Worm (Caenorhabditis elegans) whole organism, late embryonic: ENCODE measurements around the gene F34H10.4.

Source experiments
- C08G9.2 ChIP-seq: sonication (generic microtip); optimal IDR thresholded peaks from 2 replicates; lab custom pipeline; 2016; ENCODE audit warnings: mild to moderate bottlenecking, missing genetic modification characterization, moderate library complexity, missing compliant biosample characterization
- C38D4.7 ChIP-seq: fragments of 200-800 bp; sonication (Bioruptor generic); optimal IDR thresholded peaks from 2 replicates; lab custom pipeline; 2018; ENCODE audit warnings: mild to moderate bottlenecking, missing genetic modification characterization, moderate library complexity, missing compliant biosample characterization
- F13H6.1 ChIP-seq: sonication (generic microtip); optimal IDR thresholded peaks from 2 replicates; lab custom pipeline; 2016; ENCODE audit warnings: missing genetic modification characterization, missing compliant biosample characterization
- T23F11.4 ChIP-seq: fragments of 200-800 bp; sonication (Bioruptor generic); optimal IDR thresholded peaks from 2 replicates; lab custom pipeline; 2018; ENCODE audit warnings: mild to moderate bottlenecking, missing genetic modification characterization, missing compliant biosample characterization
- ama-1 ChIP-seq: fragments of 150-350 bp; optimal IDR thresholded peaks from 2 replicates; lab custom pipeline; 2014
- ceh-14 ChIP-seq: sonication (generic microtip); optimal IDR thresholded peaks from 2 replicates; lab custom pipeline; 2016; ENCODE audit warnings: missing genotype, missing genetic modification characterization, missing compliant biosample characterization
- ceh-19 ChIP-seq: fragments of 200-800 bp; sonication (Bioruptor generic); optimal IDR thresholded peaks from 2 replicates; lab custom pipeline; 2018; ENCODE audit warnings: mild to moderate bottlenecking, missing genetic modification characterization, missing compliant biosample characterization
- ceh-22 ChIP-seq: sonication (generic microtip); optimal IDR thresholded peaks from 2 replicates; lab custom pipeline; 2017; ENCODE audit warnings: missing biosample characterization, missing genetic modification characterization
- ceh-24 ChIP-seq: sonication (generic microtip); optimal IDR thresholded peaks from 2 replicates; lab custom pipeline; 2016; ENCODE audit warnings: mild to moderate bottlenecking, missing genetic modification characterization, missing compliant biosample characterization
- ceh-30 ChIP-seq: fragments of 150-350 bp; optimal IDR thresholded peaks from 2 replicates; lab custom pipeline; 2014; ENCODE audit warnings: missing biosample characterization, missing genetic modification characterization
- ceh-34 ChIP-seq: sonication (generic microtip); optimal IDR thresholded peaks from 2 replicates; lab custom pipeline; 2016; ENCODE audit warnings: mild to moderate bottlenecking, missing genetic modification characterization, missing compliant biosample characterization
- ceh-45 ChIP-seq: fragments of 200-800 bp; sonication (Bioruptor generic); IDR thresholded peaks from 2 replicates; pipeline ENCODE4 v1.3.6; 2022; ENCODE audit warnings: missing genetic modification reagents, missing genetic modification characterization, missing compliant biosample characterization
- che-1 ChIP-seq: sonication (generic microtip); optimal IDR thresholded peaks from 2 replicates; lab custom pipeline; 2016; ENCODE audit warnings: mild to moderate bottlenecking, missing genetic modification characterization, missing compliant biosample characterization
- dmd-4 ChIP-seq: sonication (generic microtip); optimal IDR thresholded peaks from 2 replicates; lab custom pipeline; 2016; ENCODE audit warnings: borderline replicate concordance, missing genetic modification characterization, missing compliant biosample characterization
- ets-4 ChIP-seq: sonication (generic microtip); optimal IDR thresholded peaks from 2 replicates; lab custom pipeline; 2016; ENCODE audit warnings: missing genetic modification characterization, missing compliant biosample characterization
- fkh-10 ChIP-seq: fragments of 150-350 bp; optimal IDR thresholded peaks from 2 replicates; lab custom pipeline; 2014; ENCODE audit warnings: missing biosample characterization, missing genetic modification reagents, missing genetic modification characterization
- gmeb-2 ChIP-seq: sonication (generic microtip); optimal IDR thresholded peaks from 2 replicates; lab custom pipeline; 2016; ENCODE audit warnings: missing genetic modification characterization, inconsistent platforms, missing compliant biosample characterization
- hlh-15 ChIP-seq: sonication (generic microtip); optimal IDR thresholded peaks from 2 replicates; lab custom pipeline; 2016; ENCODE audit warnings: missing genetic modification characterization, missing compliant biosample characterization
- hlh-30 ChIP-seq: sonication (generic microtip); optimal IDR thresholded peaks from 2 replicates; lab custom pipeline; 2017; ENCODE audit warnings: antibody characterized with exemption, missing genetic modification characterization, missing compliant biosample characterization; ENCODE audit not compliant: insufficient read depth
- hlh-6 ChIP-seq: sonication (generic microtip); optimal IDR thresholded peaks from 2 replicates; lab custom pipeline; 2016; ENCODE audit warnings: missing genotype, missing genetic modification characterization, missing compliant biosample characterization
- hlh-8 ChIP-seq: sonication (generic microtip); optimal IDR thresholded peaks from 2 replicates; lab custom pipeline; 2016; ENCODE audit warnings: missing genotype, missing genetic modification characterization, missing compliant biosample characterization
- lim-6 ChIP-seq: sonication (generic microtip); optimal IDR thresholded peaks from 2 replicates; lab custom pipeline; 2016; ENCODE audit warnings: missing genetic modification characterization, missing compliant biosample characterization
- madf-2 ChIP-seq: sonication (generic microtip); optimal IDR thresholded peaks from 2 replicates; lab custom pipeline; 2017; ENCODE audit warnings: missing genetic modification characterization, missing compliant biosample characterization
- nhr-11 ChIP-seq: fragments of 150-350 bp; optimal IDR thresholded peaks from 2 replicates; lab custom pipeline; 2014; ENCODE audit warnings: missing biosample characterization, missing genetic modification characterization
- nhr-232 ChIP-seq: sonication (generic microtip); optimal IDR thresholded peaks from 2 replicates; lab custom pipeline; 2016; ENCODE audit warnings: missing genetic modification characterization, missing compliant biosample characterization
- odd-2 ChIP-seq: sonication (generic microtip); optimal IDR thresholded peaks from 2 replicates; lab custom pipeline; 2017; ENCODE audit warnings: antibody characterized with exemption, mild to moderate bottlenecking, missing genetic modification characterization, missing compliant biosample characterization
- pag-3 ChIP-seq: sonication (generic microtip); optimal IDR thresholded peaks from 2 replicates; lab custom pipeline; 2016; ENCODE audit warnings: missing compliant biosample characterization, missing genetic modification characterization, borderline replicate concordance
- pat-9 ChIP-seq: fragments of 200-800 bp; sonication (Bioruptor generic); optimal IDR thresholded peaks from 2 replicates; lab custom pipeline; 2018; ENCODE audit warnings: mild to moderate bottlenecking, missing genetic modification characterization, moderate library complexity, missing compliant biosample characterization
- pha-2 ChIP-seq: sonication (generic microtip); optimal IDR thresholded peaks from 2 replicates; lab custom pipeline; 2017; ENCODE audit warnings: mild to moderate bottlenecking, missing genetic modification characterization, missing compliant biosample characterization
- pros-1 ChIP-seq: fragments of 150-350 bp; optimal IDR thresholded peaks from 2 replicates; lab custom pipeline; 2014; ENCODE audit warnings: missing biosample characterization, missing genetic modification reagents, missing genetic modification characterization
- ref-2 ChIP-seq: sonication (generic microtip); optimal IDR thresholded peaks from 2 replicates; lab custom pipeline; 2016; ENCODE audit warnings: missing genetic modification characterization, missing compliant biosample characterization
- sdc-2 ChIP-seq: sonication (generic microtip); optimal IDR thresholded peaks from 2 replicates; lab custom pipeline; 2016; ENCODE audit warnings: missing genotype, missing genetic modification characterization, missing compliant biosample characterization
- sox-2 ChIP-seq: fragments of 200-800 bp; sonication (Bioruptor generic); IDR thresholded peaks from 2 replicates; pipeline ENCODE4 v1.3.6; 2022; ENCODE audit warnings: missing genetic modification reagents, missing genetic modification characterization, missing compliant biosample characterization
- tbx-2 ChIP-seq: sonication (generic microtip); optimal IDR thresholded peaks from 2 replicates; lab custom pipeline; 2016; ENCODE audit warnings: missing genetic modification characterization, missing compliant biosample characterization
- unc-3 ChIP-seq, 2 experiments: fragments of 200-800 bp in 1 of 2; sonication (Bioruptor generic) in 1 of 2; sonication (generic microtip) in 1 of 2; conservative IDR thresholded peaks in 1 of 2; optimal IDR thresholded peaks in 1 of 2; 2 replicates each; pipeline versions ENCODE4 v1.3.6 to Lab custom; 2016 to 2022; ENCODE audit warnings: missing compliant biosample characterization in 2 of 2, missing genetic modification characterization in 2 of 2, missing genetic modification reagents in 1 of 2
- unc-42 ChIP-seq: sonication (generic microtip); optimal IDR thresholded peaks from 2 replicates; lab custom pipeline; 2016; ENCODE audit warnings: missing genotype, missing genetic modification characterization, missing compliant biosample characterization
- unc-55 ChIP-seq: sonication (generic microtip); optimal IDR thresholded peaks from 2 replicates; lab custom pipeline; 2017; ENCODE audit warnings: missing biosample characterization, missing genetic modification reagents, missing genetic modification characterization
- zip-5 ChIP-seq: sonication (generic microtip); optimal IDR thresholded peaks from 2 replicates; lab custom pipeline; 2016; ENCODE audit warnings: missing genetic modification characterization, missing compliant biosample characterization
- ztf-16 ChIP-seq: sonication (generic microtip); optimal IDR thresholded peaks from 2 replicates; lab custom pipeline; 2017; ENCODE audit warnings: missing genetic modification characterization, missing compliant biosample characterization

F34H10.4 gene

DNA sequence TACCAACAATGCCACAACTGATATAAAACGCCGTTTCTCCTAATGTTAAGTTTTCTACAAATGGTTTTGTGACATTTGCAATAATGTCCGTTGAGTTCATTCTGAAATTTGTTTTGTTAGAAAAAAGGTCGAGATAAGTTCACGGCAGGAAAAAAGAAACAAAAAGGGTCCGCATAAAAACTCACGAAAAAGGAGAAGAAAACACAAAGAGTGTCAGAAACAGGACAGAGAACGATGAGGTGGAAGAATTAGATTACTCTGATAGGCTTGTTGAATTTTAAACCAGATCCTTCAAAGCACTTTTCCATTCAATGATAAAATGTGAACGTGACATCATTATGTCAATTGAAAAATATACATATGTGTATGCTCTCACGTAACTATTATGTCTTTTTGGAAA, 4.7 kb downstream of the F34H10.4 start, which contains the start of gene aex-2:
Gene aex-2 (minus strand): TSS at position 101 of the 400 bp plus-strand sequence.
- TF ChIP-seq sdc-2 (tag; lab: Kevin White, UChicago), result no peak
- TF ChIP-seq ceh-14, result no peak
- no peak for TF ChIP-seq ceh-34 (tag; lab: Kevin White, UChicago)
- no peak for TF ChIP-seq dmd-4
- no peak for TF ChIP-seq ceh-22
- no peak for TF ChIP-seq fkh-10 (GFP tag; lab: Kevin White, UChicago)
- TF ChIP-seq hlh-30 (tag; lab: Kevin White, UChicago), result no peak
- TF ChIP-seq unc-42 (tag; lab: Kevin White, UChicago), result no peak
- no peak for TF ChIP-seq pag-3 (tag; lab: Kevin White, UChicago)
- TF ChIP-seq che-1, result no peak
- no peak for TF ChIP-seq C38D4.7 (GFP tag; lab: Kevin White, UChicago)

ce11 chrX:9653478-9653877, 5.2 kb downstream of the F34H10.4 start:
- TF ChIP-seq pag-3 (tag; lab: Kevin White, UChicago), result no peak
- no peak for TF ChIP-seq hlh-15 (tag; lab: Kevin White, UChicago)
- no peak for TF ChIP-seq gmeb-2 (tag; lab: Kevin White, UChicago)
- no peak for TF ChIP-seq nhr-232
- TF ChIP-seq hlh-6 (tag; lab: Kevin White, UChicago), result no peak
- no peak for TF ChIP-seq sox-2
- TF ChIP-seq hlh-30 (tag; lab: Kevin White, UChicago), result no peak
- no peak for TF ChIP-seq unc-3 (GFP tag; conservative IDR thresholded peaks at IDR 0.05; lab: Robert Waterston, UW)
- no peak for TF ChIP-seq unc-3 (tag; optimal IDR thresholded peaks at IDR 0.05; lab: Kevin White, UChicago)
- no peak for TF ChIP-seq nhr-11 (tag; lab: Kevin White, UChicago)
- no peak for TF ChIP-seq lim-6 (tag; lab: Kevin White, UChicago)
- no peak for TF ChIP-seq tbx-2 (tag; lab: Kevin White, UChicago)
- no peak for TF ChIP-seq ztf-16
- no peak for TF ChIP-seq madf-2
- no peak for TF ChIP-seq pha-2
- no peak for TF ChIP-seq zip-5 (tag; lab: Kevin White, UChicago)
- TF ChIP-seq unc-55, result no peak
- no peak for TF ChIP-seq ceh-24 (tag; lab: Kevin White, UChicago)
- no peak for TF ChIP-seq pat-9 (tag; lab: Kevin White, UChicago)
- no peak for TF ChIP-seq che-1
- TF ChIP-seq ref-2 (tag; lab: Kevin White, UChicago), result no peak

DNA sequence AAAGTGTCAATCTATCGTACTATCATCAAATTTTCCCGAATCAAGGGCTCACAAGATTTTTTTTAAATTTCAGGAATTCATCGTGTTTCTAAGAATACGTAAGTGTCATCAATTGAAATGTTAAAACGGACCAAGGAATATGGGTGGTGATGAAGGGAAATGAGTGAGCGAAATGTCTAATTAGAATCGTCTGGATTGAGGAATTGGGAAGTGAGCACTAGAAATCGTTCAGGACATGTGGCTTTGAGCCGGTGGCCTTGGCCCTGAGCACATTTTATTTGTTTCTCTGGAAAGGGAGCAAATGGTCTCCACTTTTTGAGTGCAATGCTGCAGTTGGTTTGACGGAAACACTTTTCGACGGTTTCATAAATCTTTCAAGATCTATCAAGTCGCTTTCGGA, 5.9 kb downstream of the F34H10.4 start:
- TF ChIP-seq hlh-8 (tag; lab: Kevin White, UChicago) (peak; percentile 11), unc-55 (no peak)

ce11 chrX:9656772-9657171, 8.4 kb downstream of the F34H10.4 start:
- TF ChIP-seq ceh-45 (no peak), ceh-22 (no peak), ceh-14 (no peak), zip-5 (tag; lab: Kevin White, UChicago) (no peak), ceh-19 (GFP tag; lab: Kevin White, UChicago) (no peak), T23F11.4 (GFP tag; lab: Kevin White, UChicago) (no peak), nhr-232 (no peak), F13H6.1 (tag; lab: Kevin White, UChicago) (no peak), odd-2 (tag; lab: Kevin White, UChicago) (no peak), hlh-8 (tag; lab: Kevin White, UChicago) (no peak), ets-4 (tag; lab: Kevin White, UChicago) (no peak), C08G9.2 (tag; lab: Kevin White, UChicago) (no peak), ceh-24 (tag; lab: Kevin White, UChicago) (no peak), ceh-30 (tag; lab: Kevin White, UChicago) (no peak), pros-1 (no peak), ama-1 (lab: Kevin White, UChicago) (no peak)
